Fruit fly (Drosophila melanogaster): ENCODE measurements around the gene Wdr82.

Wdr82 gene

dm6 chr2L:8374235-8374634 lies at the start of gene Wdr82:
Gene Wdr82 (plus strand): TSS chr2L:8374461.
- no peak for TF ChIP-seq noc (tag; optimal IDR thresholded peaks at IDR 0.05)

dm6 chr2L:8325150-8325549 lies 49.1 kb upstream of the Wdr82 start, which contains the start of gene CG7781:
Gene CG7781 (minus strand): TSS chr2L:8325409.
- no peak for TF ChIP-seq noc (tag; optimal IDR thresholded peaks at IDR 0.05)

dm6 chr2L:8326414-8327271 lies 47.6 kb upstream of the Wdr82 start:
- TF ChIP-seq noc (tag; optimal IDR thresholded peaks at IDR 0.05): peak; percentile 13

dm6 chr2L:8327272-8327555 lies 47.0 kb upstream of the Wdr82 start, which contains the start of gene CG14275:
Gene CG14275 (plus strand): TSS chr2L:8327456.
- TF ChIP-seq noc (tag; optimal IDR thresholded peaks at IDR 0.05): no peak

- TF ChIP-seq noc (tag; optimal IDR thresholded peaks at IDR 0.05): peak; percentile 0
Observed at dm6 chr2L:8327783-8328327, 46.4 kb upstream of the Wdr82 start.

DNA sequence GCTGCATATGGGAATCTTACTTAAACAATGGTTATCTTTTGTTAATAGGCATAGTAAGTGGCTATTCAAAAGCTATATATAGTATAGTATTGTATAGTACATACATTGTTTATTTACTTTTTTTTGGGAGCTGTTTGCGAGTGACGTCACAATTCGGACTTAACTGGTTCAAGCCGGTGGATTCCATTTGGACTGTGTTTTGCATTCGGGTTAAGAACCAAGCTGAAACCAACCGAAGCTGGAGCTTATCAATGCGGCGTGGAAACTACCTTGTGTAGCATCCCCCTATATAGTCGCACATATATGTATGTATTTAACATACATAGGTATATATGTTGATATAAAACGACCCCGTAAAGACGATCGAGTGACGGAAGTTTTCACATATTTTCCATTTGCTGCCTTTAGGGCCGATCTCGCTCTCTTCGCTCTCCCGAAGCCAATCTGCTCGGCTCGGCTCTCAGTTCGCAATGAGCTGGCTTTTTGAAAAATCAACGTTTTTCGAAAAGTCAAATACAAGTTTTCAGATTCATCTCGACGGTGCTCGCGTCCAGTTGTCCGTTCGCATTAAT lies 45.6 kb upstream of the Wdr82 start:
- TF ChIP-seq noc (tag; optimal IDR thresholded peaks at IDR 0.05): no peak

dm6 chr2L:8333185-8333584 lies 41.1 kb upstream of the Wdr82 start:
- no peak for TF ChIP-seq noc (tag; optimal IDR thresholded peaks at IDR 0.05)

DNA sequence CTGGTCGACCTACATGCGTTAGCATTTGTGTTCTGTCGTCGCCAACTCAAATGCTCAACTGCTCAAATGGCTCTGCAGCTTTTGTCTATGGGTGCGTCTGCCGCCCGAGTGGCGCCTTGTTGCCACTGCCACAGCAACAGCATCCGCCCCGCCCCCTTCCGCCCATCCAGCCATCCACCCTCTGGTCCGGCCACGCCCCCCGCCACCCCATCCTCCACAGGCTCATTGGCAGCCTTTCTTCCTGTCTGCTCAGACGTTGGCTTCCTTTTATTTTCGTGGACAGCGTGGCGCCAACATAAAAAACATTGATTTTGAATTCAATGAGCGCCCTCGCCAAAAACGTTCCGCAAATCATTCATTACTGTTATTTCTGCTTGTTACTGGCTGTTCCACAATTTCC lies 40.6 kb upstream of the Wdr82 start:
- no peak for TF ChIP-seq noc (tag; optimal IDR thresholded peaks at IDR 0.05)

DNA sequence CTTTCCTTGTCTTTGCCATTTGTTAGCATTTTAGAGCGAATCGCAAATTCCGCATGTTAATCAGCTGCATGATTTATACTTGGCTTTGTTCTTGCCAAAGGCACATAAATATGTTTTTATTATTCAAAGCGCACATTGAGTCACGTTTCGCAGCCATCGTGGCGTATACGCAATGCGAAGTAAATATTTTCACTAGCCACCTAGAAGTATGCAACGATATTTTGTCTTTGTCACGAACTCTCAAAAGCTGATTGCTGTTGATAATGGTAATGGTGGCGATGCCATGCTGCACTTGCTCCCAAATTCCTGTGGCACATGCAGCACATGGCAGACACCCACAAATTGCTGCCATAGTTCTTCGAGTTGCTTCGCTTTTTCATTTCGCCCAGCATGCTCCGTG lies 39.6 kb upstream of the Wdr82 start:
- no peak for TF ChIP-seq noc (tag; optimal IDR thresholded peaks at IDR 0.05)

DNA sequence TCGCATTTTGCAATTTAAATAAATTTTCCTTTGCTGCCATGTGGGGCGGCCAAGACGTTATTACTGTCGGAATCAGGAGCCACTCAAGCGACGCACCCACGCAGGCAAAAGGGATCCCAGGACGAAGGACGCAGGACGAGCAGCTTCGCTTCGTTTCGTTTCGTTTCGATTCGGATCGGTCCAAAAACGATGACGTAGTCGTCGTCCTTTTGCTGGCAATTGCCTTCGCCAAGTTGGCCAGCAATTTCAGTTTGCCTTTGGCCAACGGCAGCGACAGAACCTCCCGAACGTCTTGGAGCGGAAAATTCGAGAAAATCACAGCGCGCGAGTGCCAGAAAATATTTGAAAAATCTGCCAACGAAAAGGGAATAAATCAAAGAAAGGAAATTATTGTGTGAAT lies 36.2 kb upstream of the Wdr82 start, which contains the start of gene witty:
TSS of gene witty (plus strand) at position 249 of the 400 bp plus-strand sequence.
- TF ChIP-seq noc (tag; optimal IDR thresholded peaks at IDR 0.05): no peak

dm6 chr2L:8339751-8340349 lies 34.4 kb upstream of the Wdr82 start:
- TF ChIP-seq noc (tag; optimal IDR thresholded peaks at IDR 0.05): no peak

dm6 chr2L:8342395-8342794 lies 31.9 kb upstream of the Wdr82 start, which contains the start of gene CG14273:
Gene CG14273 (plus strand): TSS chr2L:8342695.
- TF ChIP-seq noc (tag; optimal IDR thresholded peaks at IDR 0.05): no peak

DNA sequence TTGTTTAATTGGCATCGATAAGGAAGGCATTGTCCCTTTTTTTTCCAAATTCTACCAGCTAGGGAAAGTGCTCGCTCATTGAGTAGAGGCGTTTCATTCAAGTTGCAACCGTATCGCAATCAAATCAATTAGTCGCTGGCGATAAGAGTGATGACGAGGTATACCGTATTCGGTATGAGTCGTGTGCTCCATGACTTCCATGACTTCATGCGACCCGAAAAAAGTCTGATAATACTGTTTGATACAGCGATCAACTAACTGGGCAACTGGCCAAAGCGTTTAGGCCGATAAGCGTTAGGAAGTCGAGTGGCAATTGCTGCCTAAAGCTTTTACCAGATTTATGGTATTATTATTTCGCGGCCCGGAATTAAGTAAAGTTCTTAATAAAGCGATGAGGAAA lies 29.7 kb upstream of the Wdr82 start:
- TF ChIP-seq noc (tag; optimal IDR thresholded peaks at IDR 0.05): peak; percentile 51

- no peak for TF ChIP-seq noc (tag; optimal IDR thresholded peaks at IDR 0.05)
Observed at dm6 chr2L:8346260-8346659, 28.0 kb upstream of the Wdr82 start, which contains the start of gene CG7778. Gene CG7778 (plus strand): TSS chr2L:8346620.

DNA sequence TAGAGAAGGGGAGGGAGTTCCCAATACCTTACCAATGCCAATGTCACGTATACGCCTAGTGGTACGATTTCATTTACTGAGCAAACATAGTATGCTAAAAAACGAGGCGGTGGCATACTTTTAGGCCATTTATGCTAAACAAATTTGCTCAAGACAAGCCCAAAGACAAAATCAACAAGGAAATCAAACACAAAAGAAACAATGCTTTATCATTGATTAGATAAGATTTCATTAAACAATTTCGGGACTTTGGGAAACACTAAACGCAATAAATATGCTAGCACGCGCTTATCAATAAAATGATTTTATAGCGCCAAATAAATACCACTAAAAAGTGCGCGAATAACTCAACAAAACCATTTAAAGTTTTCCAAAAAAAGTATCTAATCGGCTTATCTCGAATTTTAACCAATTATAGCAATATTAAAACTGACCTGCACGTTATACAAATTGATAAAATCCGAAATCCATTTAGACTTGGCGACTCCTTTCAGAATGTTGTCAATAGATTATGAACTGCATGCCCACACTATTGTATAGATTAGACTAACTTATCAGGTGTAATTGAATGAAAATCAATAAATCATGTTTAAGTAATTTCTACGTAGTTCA lies 23.6 kb upstream of the Wdr82 start:
- peak; percentile 89 for TF ChIP-seq noc (tag; optimal IDR thresholded peaks at IDR 0.05)

DNA sequence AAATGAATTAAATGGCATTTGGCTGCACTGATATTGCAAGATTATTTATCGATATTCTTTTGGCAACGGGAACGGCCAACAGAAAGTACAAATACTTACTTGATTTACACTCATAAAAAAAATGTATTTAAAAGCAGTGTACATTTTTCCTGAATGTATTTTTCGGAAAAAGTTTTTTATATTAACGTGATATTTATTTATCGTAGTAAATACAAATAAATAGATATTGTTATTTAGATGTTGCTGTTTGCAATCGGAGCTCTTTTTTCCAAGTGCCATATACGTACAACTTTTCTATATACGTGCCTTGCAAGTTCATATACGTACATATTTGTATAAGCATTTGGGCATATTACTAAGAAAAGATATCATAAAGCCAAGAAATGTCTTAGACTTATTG lies 22.9 kb upstream of the Wdr82 start:
- TF ChIP-seq noc (tag; optimal IDR thresholded peaks at IDR 0.05): no peak
